Fruit fly (Drosophila melanogaster) whole organism, embryonic: Measurements from ENCODE around the gene CG17027.

Experiments
- Atf6 ChIP-seq: fragments of 200-800 bp; sonication (Bioruptor generic); IDR thresholded peaks from 2 replicates; pipeline ENCODE4 v1.3.6; 2022; ENCODE audit warnings: missing biosample characterization, missing genetic modification characterization
- BEAF-32 ChIP-seq: fragments of 200-800 bp; sonication (Bioruptor generic); optimal IDR thresholded peaks from 3 replicates; lab custom pipeline; 2017; ENCODE audit warnings: missing biosample characterization, missing genetic modification characterization, mild to moderate bottlenecking, moderate library complexity, missing genetic modification reagents
- Bteb2 ChIP-seq: fragments of 200-800 bp; sonication (Bioruptor generic); optimal IDR thresholded peaks from 2 replicates; lab custom pipeline; 2016; ENCODE audit warnings: missing biosample characterization, missing genetic modification characterization
- C15 ChIP-seq: fragments of 200-800 bp; sonication (Bioruptor generic); IDR thresholded peaks from 3 replicates; pipeline ENCODE4 v1.3.6; 2022; ENCODE audit warnings: missing biosample characterization, missing genetic modification characterization
- CG10274 ChIP-seq: fragments of 200-800 bp; sonication (Bioruptor generic); optimal IDR thresholded peaks from 3 replicates; lab custom pipeline; 2017; ENCODE audit warnings: missing biosample characterization, mild to moderate bottlenecking, missing genetic modification characterization
- CG16779 ChIP-seq: fragments of 200-800 bp; sonication (Bioruptor generic); IDR thresholded peaks from 2 replicates; pipeline ENCODE4 v1.3.6; 2022; ENCODE audit warnings: missing biosample characterization, missing genetic modification characterization
- CG2712 ChIP-seq: fragments of 200-800 bp; optimal IDR thresholded peaks from 3 replicates; lab custom pipeline; 2019; ENCODE audit warnings: missing biosample characterization, mild to moderate bottlenecking, missing genetic modification characterization, moderate library complexity
- CG3065 ChIP-seq: fragments of 200-800 bp; sonication (Bioruptor generic); optimal IDR thresholded peaks from 2 replicates; lab custom pipeline; 2016; ENCODE audit warnings: missing biosample characterization, missing genetic modification characterization
- CG32772 ChIP-seq: fragments of 200-800 bp; sonication (Bioruptor generic); IDR thresholded peaks from 2 replicates; pipeline ENCODE4 v1.3.6; 2022; ENCODE audit warnings: missing biosample characterization, missing genetic modification characterization
- CG3407 ChIP-seq: fragments of 200-800 bp; sonication (Bioruptor generic); optimal IDR thresholded peaks from 2 replicates; lab custom pipeline; 2018; ENCODE audit warnings: missing biosample characterization, mild to moderate bottlenecking, missing genetic modification characterization
- CG4854 ChIP-seq: fragments of 200-800 bp; sonication (Bioruptor generic); optimal IDR thresholded peaks from 2 replicates; lab custom pipeline; 2016; ENCODE audit warnings: missing biosample characterization, missing genetic modification characterization, inconsistent platforms
- CG5180 ChIP-seq: fragments of 200-800 bp; sonication (Bioruptor generic); optimal IDR thresholded peaks from 3 replicates; lab custom pipeline; 2017; ENCODE audit warnings: missing biosample characterization, missing genetic modification characterization, mild to moderate bottlenecking, moderate library complexity, missing genetic modification reagents
- CG6175 ChIP-seq: fragments of 200-800 bp; sonication (Bioruptor generic); IDR thresholded peaks from 3 replicates; pipeline ENCODE4 v1.3.6; 2022; ENCODE audit warnings: missing biosample characterization, missing genetic modification characterization
- CG6254 ChIP-seq: fragments of 200-800 bp; sonication (Bioruptor generic); optimal IDR thresholded peaks from 3 replicates; lab custom pipeline; 2017; ENCODE audit warnings: mild to moderate bottlenecking, missing biosample characterization, missing genetic modification reagents, missing genetic modification characterization
- CG6654 ChIP-seq: fragments of 200-800 bp; sonication (Bioruptor generic); optimal IDR thresholded peaks from 2 replicates; lab custom pipeline; 2017; ENCODE audit warnings: missing biosample characterization, mild to moderate bottlenecking, missing genetic modification characterization
- CG6689 ChIP-seq: fragments of 200-800 bp; sonication (Bioruptor generic); IDR thresholded peaks from 2 replicates; pipeline ENCODE4 v1.3.6; 2022; ENCODE audit warnings: missing biosample characterization, missing genetic modification characterization
- CG6813 ChIP-seq: fragments of 200-800 bp; sonication (Bioruptor generic); optimal IDR thresholded peaks from 2 replicates; lab custom pipeline; 2017; ENCODE audit warnings: missing biosample characterization, missing genetic modification characterization, mild to moderate bottlenecking, moderate library complexity, missing genetic modification reagents
- CG7372 ChIP-seq: fragments of 200-800 bp; sonication (Bioruptor generic); IDR thresholded peaks from 2 replicates; pipeline ENCODE4 v1.3.6; 2022; ENCODE audit warnings: missing biosample characterization, missing genetic modification characterization
- CG8281 ChIP-seq: fragments of 200-800 bp; sonication (Bioruptor generic); optimal IDR thresholded peaks from 2 replicates; lab custom pipeline; 2018; ENCODE audit warnings: missing biosample characterization, mild to moderate bottlenecking, missing genetic modification characterization, moderate library complexity
- CG8290 ChIP-seq, 3 experiments: fragments of 200-800 bp; sonication (Bioruptor generic); optimal IDR thresholded peaks; 2 replicates each; lab custom pipeline; 2016 to 2019; ENCODE audit warnings: missing biosample characterization in 3 of 3, missing genetic modification characterization in 3 of 3, mild to moderate bottlenecking in 2 of 3, moderate library complexity in 1 of 3
- CTCF ChIP-seq: fragments of 200-800 bp; sonication (Bioruptor generic); optimal IDR thresholded peaks from 2 replicates; lab custom pipeline; 2017; ENCODE audit warnings: missing biosample characterization, mild to moderate bottlenecking, missing genetic modification characterization, moderate library complexity
- D19B ChIP-seq: fragments of 200-800 bp; sonication (Bioruptor generic); optimal IDR thresholded peaks from 2 replicates; lab custom pipeline; 2017; ENCODE audit warnings: missing biosample characterization, mild to moderate bottlenecking, missing genetic modification characterization
- Dp ChIP-seq: fragments of 200-800 bp; sonication (Bioruptor generic); optimal IDR thresholded peaks from 2 replicates; lab custom pipeline; 2018; ENCODE audit warnings: missing biosample characterization, mild to moderate bottlenecking, missing genetic modification characterization, moderate library complexity
- ERR ChIP-seq: fragments of 200-800 bp; sonication (Bioruptor generic); optimal IDR thresholded peaks from 2 replicates; lab custom pipeline; 2016; ENCODE audit warnings: missing biosample characterization, missing genetic modification characterization
- Elba2 ChIP-seq: fragments of 200-800 bp; sonication (Bioruptor generic); optimal IDR thresholded peaks from 3 replicates; lab custom pipeline; 2016; ENCODE audit warnings: missing biosample characterization, missing genetic modification characterization
- Fer1 ChIP-seq: fragments of 200-800 bp; sonication (Bioruptor generic); optimal IDR thresholded peaks from 2 replicates; lab custom pipeline; 2017; ENCODE audit warnings: missing biosample characterization, mild to moderate bottlenecking, missing genetic modification characterization
- Hand ChIP-seq: fragments of 200-800 bp; sonication (Bioruptor generic); optimal IDR thresholded peaks from 2 replicates; lab custom pipeline; 2017; ENCODE audit warnings: mild to moderate bottlenecking, missing biosample characterization, missing genetic modification reagents, missing genetic modification characterization
- Hmx ChIP-seq: fragments of 200-800 bp; sonication (Bioruptor generic); optimal IDR thresholded peaks from 2 replicates; lab custom pipeline; 2016; ENCODE audit warnings: missing biosample characterization, missing genetic modification characterization
- Rfx ChIP-seq: fragments of 200-800 bp; sonication (Bioruptor generic); IDR thresholded peaks from 2 replicates; pipeline ENCODE4 v1.3.6; 2022; ENCODE audit warnings: missing biosample characterization, missing genetic modification characterization
- Sry-β ChIP-seq: fragments of 200-800 bp; sonication (Bioruptor generic); optimal IDR thresholded peaks from 2 replicates; lab custom pipeline; 2018; ENCODE audit warnings: missing biosample characterization, mild to moderate bottlenecking, missing genetic modification characterization, moderate library complexity
- Taf1 ChIP-seq: fragments of 200-800 bp; sonication (Bioruptor generic); IDR thresholded peaks from 2 replicates; pipeline ENCODE4 v1.3.6; 2022; ENCODE audit warnings: missing biosample characterization, missing genetic modification characterization
- Xbp1 ChIP-seq: fragments of 200-800 bp; sonication (Bioruptor generic); optimal IDR thresholded peaks from 3 replicates; lab custom pipeline; 2016; ENCODE audit warnings: missing biosample characterization, mild to moderate bottlenecking, missing genetic modification characterization
- ac ChIP-seq: fragments of 200-800 bp; sonication (Bioruptor generic); optimal IDR thresholded peaks from 3 replicates; lab custom pipeline; 2017; ENCODE audit warnings: missing biosample characterization, mild to moderate bottlenecking, missing genetic modification characterization
- ara ChIP-seq: fragments of 200-800 bp; sonication (Bioruptor generic); IDR thresholded peaks from 2 replicates; pipeline ENCODE4 v1.3.6; 2022; ENCODE audit warnings: missing biosample characterization, missing genetic modification characterization
- cad ChIP-seq: fragments of >200 bp; optimal IDR thresholded peaks from 2 replicates; lab custom pipeline; 2017; ENCODE audit warnings: missing biosample characterization, missing genetic modification characterization
- chinmo ChIP-seq: fragments of 200-800 bp; sonication (Bioruptor generic); IDR thresholded peaks from 4 replicates; pipeline ENCODE4 v1.3.6; 2022; ENCODE audit warnings: missing biosample characterization, missing genetic modification characterization; ENCODE audit not compliant: partially characterized antibody
- dimm ChIP-seq: fragments of 200-800 bp; sonication (Bioruptor generic); IDR thresholded peaks from 2 replicates; pipeline ENCODE4 v1.3.6; 2022; ENCODE audit warnings: missing biosample characterization, missing genetic modification characterization
- dm ChIP-seq: fragments of 200-800 bp; sonication (Bioruptor generic); optimal IDR thresholded peaks from 3 replicates; lab custom pipeline; 2016; ENCODE audit warnings: missing biosample characterization, missing genetic modification characterization
- dysf ChIP-seq: fragments of 200-800 bp; sonication (Bioruptor generic); IDR thresholded peaks from 3 replicates; pipeline ENCODE4 v1.3.6; 2022; ENCODE audit warnings: missing biosample characterization, missing genetic modification characterization
- gem ChIP-seq: fragments of 200-800 bp; sonication (Bioruptor generic); optimal IDR thresholded peaks from 2 replicates; lab custom pipeline; 2019; ENCODE audit warnings: missing biosample characterization, mild to moderate bottlenecking, missing genetic modification characterization, moderate library complexity
- hb ChIP-seq: fragments of 200-800 bp; sonication (Bioruptor generic); IDR thresholded peaks from 3 replicates; pipeline ENCODE4 v1.3.6; 2022; ENCODE audit warnings: missing biosample characterization, missing genetic modification characterization; ENCODE audit not compliant: partially characterized antibody
- nom ChIP-seq: fragments of 200-800 bp; sonication (Bioruptor generic); optimal IDR thresholded peaks from 2 replicates; lab custom pipeline; 2017; ENCODE audit warnings: missing biosample characterization, missing genetic modification characterization, mild to moderate bottlenecking, moderate library complexity, missing genetic modification reagents
- pros ChIP-seq: fragments of 200-800 bp; sonication (Bioruptor generic); optimal IDR thresholded peaks from 3 replicates; lab custom pipeline; 2019; ENCODE audit warnings: missing biosample characterization, mild to moderate bottlenecking, missing genetic modification characterization, moderate library complexity
- psq ChIP-seq: fragments of 200-800 bp; sonication (Bioruptor generic); optimal IDR thresholded peaks from 2 replicates; lab custom pipeline; 2017; ENCODE audit warnings: missing biosample characterization, missing genetic modification characterization
- shn ChIP-seq: fragments of 200-800 bp; sonication (Bioruptor generic); optimal IDR thresholded peaks from 3 replicates; lab custom pipeline; 2016; ENCODE audit warnings: missing biosample characterization, missing genetic modification characterization
- sisA ChIP-seq: fragments of 200-800 bp; sonication (Bioruptor generic); IDR thresholded peaks from 2 replicates; pipeline ENCODE4 v1.3.6; 2022; ENCODE audit warnings: missing biosample characterization, missing genetic modification characterization
- slbo ChIP-seq: fragments of 200-800 bp; sonication (Bioruptor generic); IDR thresholded peaks from 2 replicates; pipeline ENCODE4 v1.3.6; 2022; ENCODE audit warnings: missing biosample characterization, missing genetic modification characterization
- sr ChIP-seq: fragments of 200-800 bp; sonication (Bioruptor generic); IDR thresholded peaks from 3 replicates; pipeline ENCODE4 v1.3.6; 2022; ENCODE audit warnings: missing biosample characterization, missing genetic modification characterization
- vnd ChIP-seq: fragments of 200-800 bp; sonication (Bioruptor generic); IDR thresholded peaks from 3 replicates; pipeline ENCODE4 v1.3.6; 2022; ENCODE audit warnings: missing biosample characterization, missing genetic modification characterization; ENCODE audit not compliant: partially characterized antibody
- zen2 ChIP-seq: fragments of 200-800 bp; sonication (Bioruptor generic); IDR thresholded peaks from 3 replicates; pipeline ENCODE4 v1.3.6; 2022; ENCODE audit warnings: missing biosample characterization, missing genetic modification characterization; ENCODE audit not compliant: partially characterized antibody

CG17027 gene

dm6 chr3L:16024276-16025019, 44.5 kb downstream of the CG17027 start (continued):
- TF ChIP-seq CG3407 (GFP tag; lab: Kevin White, UChicago) (no peak), D19B (GFP tag; lab: Kevin White, UChicago) (no peak), Xbp1 (GFP tag; lab: Kevin White, UChicago) (no peak), Rfx (no peak), shn (no peak), Atf6 (no peak), CG6689 (0 out of 2 replicates have a peak, but pooled peaks have one; percentile 17), dm (no peak), CG16779 (GFP tag; lab: Robert Waterston, UW) (no peak), Sry-β (GFP tag; lab: Kevin White, UChicago) (no peak), CG6654 (GFP tag; lab: Kevin White, UChicago) (no peak), dimm (GFP tag; lab: Robert Waterston, UW) (no peak), slbo (GFP tag; lab: Robert Waterston, UW) (no peak), Elba2 (no peak), ERR (GFP tag; lab: Kevin White, UChicago) (no peak), pros (GFP tag; lab: Kevin White, UChicago) (no peak), Taf1 (GFP tag; lab: Robert Waterston, UW) (no peak), Hand (no peak), CG32772 (GFP tag; lab: Robert Waterston, UW) (no peak), hb (no peak), Fer1 (GFP tag; lab: Kevin White, UChicago) (no peak), CG10274 (no peak), CG5180 (GFP tag; lab: Kevin White, UChicago) (no peak), BEAF-32 (GFP tag; lab: Kevin White, UChicago) (no peak), gem (tag; lab: Kevin White, UChicago) (peak; percentile 46), CG4854 (no peak), CG2712 (tag; lab: Kevin White, UChicago) (peak; percentile 42), vnd (no peak), CG7372 (no peak), CTCF (GFP tag; lab: Kevin White, UChicago) (no peak), CG8281 (tag; lab: Kevin White, UChicago) (no peak), sisA (no peak), chinmo (GFP tag; lab: Robert Waterston, UW) (no peak), cad (no peak), sr (GFP tag; lab: Robert Waterston, UW) (no peak), Hmx (GFP tag; lab: Kevin White, UChicago) (no peak), nom (GFP tag; lab: Kevin White, UChicago) (no peak), Dp (no peak), Bteb2 (GFP tag; lab: Kevin White, UChicago) (no peak), ara (GFP tag; lab: Robert Waterston, UW) (no peak), CG6254 (GFP tag; lab: Kevin White, UChicago) (no peak), zen2 (GFP tag; lab: Robert Waterston, UW) (no peak), C15 (no peak), CG3065 (no peak), ac (GFP tag; lab: Kevin White, UChicago) (no peak), CG6175 (GFP tag; lab: Robert Waterston, UW) (no peak), CG6813 (GFP tag; lab: Kevin White, UChicago) (no peak), dysf (GFP tag; lab: Robert Waterston, UW) (no peak), CG8290 (GFP tag; optimal IDR thresholded peaks at IDR 0.05; lab: Kevin White, UChicago) (no peak), CG8290 (tag; optimal IDR thresholded peaks at IDR 0.05; lab: Kevin White, UChicago) (no peak), psq (GFP tag; lab: Kevin White, UChicago) (no peak)
